Worm (Caenorhabditis elegans): ENCODE data around the gene dhhc-9.

Gene dhhc-9

DNA sequence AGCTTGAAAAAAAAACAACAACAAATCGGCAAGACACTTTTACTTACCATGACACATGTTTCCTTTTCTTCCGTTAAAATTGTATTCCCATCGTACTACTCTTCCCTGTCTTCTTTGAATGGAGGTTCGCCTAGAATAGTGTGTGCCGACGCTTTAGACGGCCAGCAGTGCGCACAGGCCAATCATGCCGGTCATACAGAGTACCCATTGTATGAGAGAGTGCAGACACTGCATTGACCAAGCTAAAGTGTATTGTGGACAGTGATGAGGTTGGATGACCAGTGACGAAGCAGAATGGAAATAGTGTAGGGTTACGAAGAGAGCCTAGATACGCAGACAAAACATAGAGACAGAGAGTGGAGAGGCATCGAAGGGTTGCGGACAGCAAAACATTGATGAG is at the start of gene dhhc-9 (continued):
- peak; percentile 50 for TF ChIP-seq tbx-2 (tag; optimal IDR thresholded peaks at IDR 0.05)
- peak in 1 of 2 experiments; percentile 24 for TF ChIP-seq ztf-11 (tag; optimal IDR thresholded peaks at IDR 0.05)
- TF ChIP-seq lsy-2 (tag; optimal IDR thresholded peaks at IDR 0.05) = peak; percentile 30 to 50
- TF ChIP-seq pqm-1 (tag; optimal IDR thresholded peaks at IDR 0.05) = no peak
- TF ChIP-seq mab-9 (GFP tag; IDR thresholded peaks at IDR 0.05) = no peak
- no peak for TF ChIP-seq aly-2 (tag; optimal IDR thresholded peaks at IDR 0.05)
- no peak for TF ChIP-seq aha-1 (tag; optimal IDR thresholded peaks at IDR 0.05)
- TF ChIP-seq C16A3.4 (tag; optimal IDR thresholded peaks at IDR 0.05) = no peak
- TF ChIP-seq pax-3 (tag; optimal IDR thresholded peaks at IDR 0.05) = no peak
- no peak for TF ChIP-seq ztf-4 (tag; optimal IDR thresholded peaks at IDR 0.05)
- TF ChIP-seq swsn-7 (tag; optimal IDR thresholded peaks at IDR 0.05) = peak; percentile 69
- peak; percentile 24 for TF ChIP-seq fos-1 (tag; optimal IDR thresholded peaks at IDR 0.05)
- TF ChIP-seq rnt-1 (tag; optimal IDR thresholded peaks at IDR 0.05) = peak; percentile 67
- no peak for TF ChIP-seq mef-2 (tag; optimal IDR thresholded peaks at IDR 0.05)
- TF ChIP-seq fkh-10 (GFP tag; optimal IDR thresholded peaks at IDR 0.05) = no peak
- TF ChIP-seq isw-1 (GFP tag; IDR thresholded peaks at IDR 0.05) = peak; percentile 35
- no peak for TF ChIP-seq pag-3 (tag; optimal IDR thresholded peaks at IDR 0.05; ENCODE audit: borderline replicate concordance, insufficient read depth)
- peak; percentile 89 for TF ChIP-seq skn-1 (tag; optimal IDR thresholded peaks at IDR 0.05)
- peak; percentile 39 to 50 for TF ChIP-seq lin-35 (GFP tag; optimal IDR thresholded peaks at IDR 0.05)
- peak; percentile 23 for TF ChIP-seq nhr-90 (tag; optimal IDR thresholded peaks at IDR 0.05; ENCODE audit: poor library complexity)
- TF ChIP-seq hpl-2 (GFP tag; optimal IDR thresholded peaks at IDR 0.05) = no peak
- peak; percentile 63 for TF ChIP-seq jun-1 (tag; optimal IDR thresholded peaks at IDR 0.05)
- peak; percentile 73 for TF ChIP-seq nhr-71 (tag; optimal IDR thresholded peaks at IDR 0.05)
- no peak for TF ChIP-seq ceh-88 (GFP tag; IDR thresholded peaks at IDR 0.05)
- no peak for TF ChIP-seq egl-13 (tag; optimal IDR thresholded peaks at IDR 0.05)
- no peak for TF ChIP-seq unc-30 (tag; optimal IDR thresholded peaks at IDR 0.05)
- no peak for TF ChIP-seq unc-62 (GFP tag; optimal IDR thresholded peaks at IDR 0.05)
- no peak for TF ChIP-seq hlh-17 (GFP tag; optimal IDR thresholded peaks at IDR 0.05; ENCODE audit: borderline replicate concordance)
- peak; percentile 83 for TF ChIP-seq nhr-85 (tag)
- no peak for TF ChIP-seq nhr-237 (tag; optimal IDR thresholded peaks at IDR 0.05)
- TF ChIP-seq ceh-82 (tag; optimal IDR thresholded peaks at IDR 0.05) = peak; percentile 0 to 48 (median 13)

ce11 chrX:2450994-2451393 is 49.2 kb upstream of the dhhc-9 start:
- TF ChIP-seq nhr-77 (tag; optimal IDR thresholded peaks at IDR 0.05) (no peak), isw-1 (GFP tag; IDR thresholded peaks at IDR 0.05) (no peak), lin-14 (GFP tag; optimal IDR thresholded peaks at IDR 0.05) (peak; percentile 12), mef-2 (tag; optimal IDR thresholded peaks at IDR 0.05) (no peak), nhr-47 (tag; optimal IDR thresholded peaks at IDR 0.05) (no peak)

- TF ChIP-seq unc-98 (GFP tag; IDR thresholded peaks at IDR 0.05) = no peak
- no peak for TF ChIP-seq tbx-2 (tag; optimal IDR thresholded peaks at IDR 0.05)
- no peak for TF ChIP-seq ceh-88 (GFP tag; IDR thresholded peaks at IDR 0.05)
- TF ChIP-seq egl-27 (tag; optimal IDR thresholded peaks at IDR 0.05) = no peak
- no peak for TF ChIP-seq snpc-4 (tag; optimal IDR thresholded peaks at IDR 0.05)
- TF ChIP-seq C16A3.4 (tag; optimal IDR thresholded peaks at IDR 0.05) = no peak
- no peak for TF ChIP-seq unc-62 (GFP tag; optimal IDR thresholded peaks at IDR 0.05)
- TF ChIP-seq nhr-90 (tag; optimal IDR thresholded peaks at IDR 0.05; ENCODE audit: poor library complexity) = no peak
- no peak for TF ChIP-seq pax-3 (tag; optimal IDR thresholded peaks at IDR 0.05)
- TF ChIP-seq egl-13 (tag; optimal IDR thresholded peaks at IDR 0.05) = no peak
- no peak for TF ChIP-seq sptf-1 (tag; optimal IDR thresholded peaks at IDR 0.05)
- TF ChIP-seq ets-5 (GFP tag; IDR thresholded peaks at IDR 0.05) = no peak
- TF ChIP-seq lir-3 (tag; optimal IDR thresholded peaks at IDR 0.05; ENCODE audit: poor library complexity) = no peak
- no peak for TF ChIP-seq snu-23 (GFP tag; optimal IDR thresholded peaks at IDR 0.05)
These were observed 45.4 kb upstream of the dhhc-9 start for ce11 chrX:2447214-2447613.
